Worm (Caenorhabditis elegans): ENCODE measurements around the gene ZK742.4.

ZK742.4 gene

DNA sequence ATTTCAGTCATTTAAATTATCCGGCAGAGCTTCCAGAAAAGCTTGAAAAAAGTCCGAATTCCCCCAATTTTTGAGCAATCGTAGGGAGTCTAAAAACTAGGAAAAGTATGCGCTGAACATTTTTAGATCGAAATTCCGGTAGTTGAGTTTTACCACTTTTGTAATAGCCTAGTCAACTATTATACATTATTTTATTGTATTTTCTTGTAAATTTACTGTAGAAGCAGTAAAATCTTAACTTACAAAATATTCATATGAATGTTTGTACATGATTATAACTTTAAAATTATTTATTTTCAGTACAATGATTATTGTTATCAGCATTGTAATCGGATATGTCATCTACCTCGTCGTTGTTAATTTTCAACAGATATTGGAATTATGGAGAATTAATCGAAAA lies 30.1 kb downstream of the ZK742.4 start, which contains the start of gene cyp-32A1 (continued):
- TF ChIP-seq nhr-41 (GFP tag; IDR thresholded peaks at IDR 0.05) (no peak), lir-3 (tag; optimal IDR thresholded peaks at IDR 0.05) (no peak)

DNA sequence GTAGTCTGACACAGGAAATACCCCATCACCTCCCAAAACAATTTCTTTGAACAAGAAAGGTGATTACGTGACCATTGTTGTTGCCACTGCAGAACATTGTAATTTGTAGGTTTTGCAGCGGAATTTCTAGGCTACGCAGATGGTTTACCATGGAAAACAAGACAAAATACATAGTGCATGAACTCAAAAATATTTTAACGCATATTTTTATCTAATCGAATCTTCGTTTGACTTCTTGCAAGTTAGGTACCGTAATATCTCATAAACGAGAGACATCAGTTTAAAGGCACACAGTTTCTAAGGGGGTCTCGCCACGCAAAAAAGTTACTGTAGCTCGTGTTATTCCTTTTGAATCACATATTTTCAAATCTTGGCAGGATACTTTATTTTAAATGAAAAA lies 32.6 kb downstream of the ZK742.4 start:
- TF ChIP-seq ceh-44 (GFP tag; IDR thresholded peaks at IDR 0.05) (no peak), skn-1 (tag; optimal IDR thresholded peaks at IDR 0.05) (no peak), hif-1 (tag; optimal IDR thresholded peaks at IDR 0.05) (no peak), madf-5 (GFP tag; IDR thresholded peaks at IDR 0.05) (no peak), aha-1 (tag) (peak; percentile 57), nhr-28 (tag; optimal IDR thresholded peaks at IDR 0.05) (peak; percentile 37), lsy-2 (tag; optimal IDR thresholded peaks at IDR 0.05) (no peak), duxl-1 (tag; optimal IDR thresholded peaks at IDR 0.05; ENCODE audit: poor library complexity) (no peak), nhr-25 (tag; optimal IDR thresholded peaks at IDR 0.05; ENCODE audit: borderline replicate concordance, insufficient read depth) (no peak), Y5F2A.4 (GFP tag; optimal IDR thresholded peaks at IDR 0.05) (no peak), ceh-82 (tag; optimal IDR thresholded peaks at IDR 0.05) (no peak), php-3 (GFP tag; IDR thresholded peaks at IDR 0.05) (no peak), ceh-20 (GFP tag; IDR thresholded peaks at IDR 0.05) (no peak), jun-1 (tag; optimal IDR thresholded peaks at IDR 0.05) (no peak), Y75B8A.6 (GFP tag; IDR thresholded peaks at IDR 0.05) (no peak), F49E8.2 (tag; optimal IDR thresholded peaks at IDR 0.05; ENCODE audit: borderline replicate concordance) (peak; percentile 39), lim-7 (GFP tag; IDR thresholded peaks at IDR 0.05) (no peak), lin-29 (GFP tag; IDR thresholded peaks at IDR 0.05) (no peak), fos-1 (tag; optimal IDR thresholded peaks at IDR 0.05) (no peak), attf-4 (tag; optimal IDR thresholded peaks at IDR 0.05) (no peak), F37D6.2 (tag; optimal IDR thresholded peaks at IDR 0.05) (no peak), pha-4 (GFP tag; IDR thresholded peaks at IDR 0.05) (0 out of 2 replicates have a peak, but pooled peaks have one; percentile 12), pha-4 (tag; optimal IDR thresholded peaks at IDR 0.05) (no peak), mdt-29 (GFP tag; IDR thresholded peaks at IDR 0.05) (no peak), lin-38 (GFP tag; IDR thresholded peaks at IDR 0.05) (peak; percentile 48; the same call in 1 of the 2 replicates), unc-39 (tag; optimal IDR thresholded peaks at IDR 0.05) (no peak), unc-62 (GFP tag; optimal IDR thresholded peaks at IDR 0.05 in 1 of 2) (no peak), unc-62 (tag; optimal IDR thresholded peaks at IDR 0.05) (no peak), D1046.2 (GFP tag; IDR thresholded peaks at IDR 0.05) (no peak), nhr-11 (tag; optimal IDR thresholded peaks at IDR 0.05) (no peak)

DNA sequence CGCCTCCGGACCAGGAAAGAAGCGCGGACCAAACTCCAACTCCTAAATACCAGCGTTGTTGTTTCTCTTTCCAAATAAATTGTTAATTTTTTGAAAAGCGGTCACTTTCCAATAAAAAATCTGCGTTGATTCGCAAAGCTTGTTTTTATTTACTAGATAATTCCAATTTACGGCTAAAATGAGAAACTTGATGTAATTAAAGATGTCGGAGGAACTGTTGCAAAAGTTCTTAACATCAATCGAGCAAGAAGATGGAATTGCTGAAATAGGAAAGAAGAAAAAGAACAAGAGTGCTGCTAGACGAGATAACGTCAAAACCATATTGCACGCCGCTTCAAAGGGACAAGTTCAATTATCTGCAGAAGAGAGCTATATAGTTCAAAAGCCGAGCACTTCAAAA lies 34.5 kb downstream of the ZK742.4 start, which contains the start of gene C26F1.3:
C26F1.3 (plus strand) TSS at position 203 of the 400 bp plus-strand sequence.
- no peak for TF ChIP-seq dmd-9 (GFP tag; IDR thresholded peaks at IDR 0.05)
- no peak for TF ChIP-seq ZK337.2 (GFP tag; IDR thresholded peaks at IDR 0.05)
- TF ChIP-seq nhr-6 (tag; optimal IDR thresholded peaks at IDR 0.05) = no peak
- TF ChIP-seq aly-2 (tag; optimal IDR thresholded peaks at IDR 0.05) = no peak
- no peak for TF ChIP-seq lim-7 (GFP tag; IDR thresholded peaks at IDR 0.05)
- TF ChIP-seq spr-1 (tag; optimal IDR thresholded peaks at IDR 0.05) = no peak
- no peak for TF ChIP-seq set-16 (GFP tag; IDR thresholded peaks at IDR 0.05)
- no peak for TF ChIP-seq madf-5 (GFP tag; IDR thresholded peaks at IDR 0.05)
- TF ChIP-seq ceh-44 (GFP tag; IDR thresholded peaks at IDR 0.05) = no peak
- TF ChIP-seq daf-12 (tag; optimal IDR thresholded peaks at IDR 0.05) = no peak
- TF ChIP-seq R02D3.7 (tag; optimal IDR thresholded peaks at IDR 0.05) = no peak
- no peak for TF ChIP-seq zfp-3 (GFP tag; conservative IDR thresholded peaks at IDR 0.05)
- no peak for TF ChIP-seq lsy-2 (tag; optimal IDR thresholded peaks at IDR 0.05)
- no peak for TF ChIP-seq nhr-42 (GFP tag; IDR thresholded peaks at IDR 0.05)
- no peak for TF ChIP-seq D1046.2 (GFP tag; IDR thresholded peaks at IDR 0.05)
- TF ChIP-seq dpl-1 (GFP tag; optimal IDR thresholded peaks at IDR 0.05) = no peak
- TF ChIP-seq mdl-1 (tag; optimal IDR thresholded peaks at IDR 0.05) = no peak
- TF ChIP-seq dmd-8 (GFP tag; IDR thresholded peaks at IDR 0.05) = 0 out of 2 replicates have a peak, but pooled peaks have one; percentile 27
- 0 out of 2 replicates have a peak, but pooled peaks have one; percentile 29 for TF ChIP-seq arid-1 (GFP tag; conservative IDR thresholded peaks at IDR 0.05)
- no peak for TF ChIP-seq dmd-6 (GFP tag; IDR thresholded peaks at IDR 0.05)
- TF ChIP-seq sdz-12 (GFP tag; optimal IDR thresholded peaks at IDR 0.05) = no peak
- TF ChIP-seq skn-1 (tag; optimal IDR thresholded peaks at IDR 0.05) = no peak
- peak; percentile 35; the same call in 1 of the 2 replicates for TF ChIP-seq Y105C5A.15 (GFP tag; IDR thresholded peaks at IDR 0.05)
- TF ChIP-seq attf-4 (tag; optimal IDR thresholded peaks at IDR 0.05) = no peak
- no peak for TF ChIP-seq lin-1 (GFP tag; IDR thresholded peaks at IDR 0.05)
